Fruit fly (Drosophila melanogaster) ovary, adult (tissue): ENCODE data around the gene tws.

Source experiments
- CG17801 ChIP-seq: fragments of 200-800 bp; optimal IDR thresholded peaks from 2 replicates; lab custom pipeline; 2019; ENCODE audit warnings: missing biosample characterization, mild to moderate bottlenecking, missing genetic modification characterization, moderate library complexity; ENCODE audit not compliant: partially characterized antibody

The tws gene

dm6 chr3R:10121266-10121904 lies 18.2 kb downstream of the tws start, which contains the start of the genes gammaSnap2 and ATPsynepsilonL:
TSS of gene gammaSnap2 (minus strand) at chr3R:10121400.
TSS of gene ATPsynepsilonL (plus strand) at chr3R:10121773.
- no peak for TF ChIP-seq CG17801 (GFP tag; lab: Kevin White, UChicago)

dm6 chr3R:10119592-10119991 lies 20.0 kb downstream of the tws start:
- no peak for TF ChIP-seq CG17801 (GFP tag; lab: Kevin White, UChicago)

- no peak for TF ChIP-seq CG17801 (GFP tag; lab: Kevin White, UChicago)
Measured at dm6 chr3R:10115797-10116196, 23.8 kb downstream of the tws start.

- no peak for TF ChIP-seq CG17801 (GFP tag; lab: Kevin White, UChicago)
Measured at dm6 chr3R:10114915-10115534, 24.5 kb downstream of the tws start.

dm6 chr3R:10113746-10114145 lies 25.8 kb downstream of the tws start:
- no peak for TF ChIP-seq CG17801 (GFP tag; lab: Kevin White, UChicago)

dm6 chr3R:10112195-10112594 lies 27.4 kb downstream of the tws start, which contains the start of gene CAH7:
TSS of gene CAH7 (plus strand) at chr3R:10112237.
- TF ChIP-seq CG17801 (GFP tag; lab: Kevin White, UChicago): no peak

dm6 chr3R:10111815-10112185 lies 27.8 kb downstream of the tws start:
- peak; percentile 17 for TF ChIP-seq CG17801 (GFP tag; lab: Kevin White, UChicago)

dm6 chr3R:10111150-10111814 lies 28.3 kb downstream of the tws start:
- TF ChIP-seq CG17801 (GFP tag; lab: Kevin White, UChicago): peak; percentile 0

dm6 chr3R:10109938-10110337 lies 29.6 kb downstream of the tws start, which contains the start of gene Fmr1:
TSS of gene Fmr1 (minus strand) at chr3R:10110121.
- TF ChIP-seq CG17801 (GFP tag; lab: Kevin White, UChicago): no peak

dm6 chr3R:10109212-10109880 lies 30.2 kb downstream of the tws start:
- no peak for TF ChIP-seq CG17801 (GFP tag; lab: Kevin White, UChicago)

dm6 chr3R:10108289-10108928 lies 31.2 kb downstream of the tws start:
- no peak for TF ChIP-seq CG17801 (GFP tag; lab: Kevin White, UChicago)

dm6 chr3R:10106796-10107195 lies 32.8 kb downstream of the tws start:
- no peak for TF ChIP-seq CG17801 (GFP tag; lab: Kevin White, UChicago)

dm6 chr3R:10100498-10101196 lies 38.9 kb downstream of the tws start:
- no peak for TF ChIP-seq CG17801 (GFP tag; lab: Kevin White, UChicago)

- TF ChIP-seq CG17801 (GFP tag; lab: Kevin White, UChicago): no peak
Measured at dm6 chr3R:10099401-10099848, 40.1 kb downstream of the tws start.
